Worm (Caenorhabditis elegans) whole organism, late embryonic: ENCODE results near the gene dmsr-3.
A peak's percentile ranks its signal among the peaks of the same experiment; 100 is the strongest.

Source experiments
- F13H6.1 ChIP-seq: sonication (generic microtip); optimal IDR thresholded peaks from 2 replicates; lab custom pipeline; 2016; ENCODE audit warnings: missing genetic modification characterization, missing compliant biosample characterization
- K09A11.1 ChIP-seq: sonication (generic microtip); optimal IDR thresholded peaks from 2 replicates; lab custom pipeline; 2017; ENCODE audit warnings: antibody characterized with exemption, mild to moderate bottlenecking, missing genetic modification characterization, missing compliant biosample characterization; ENCODE audit not compliant: insufficient read depth
- Y22D7AL.16 ChIP-seq: sonication (generic microtip); optimal IDR thresholded peaks from 2 replicates; lab custom pipeline; 2016; ENCODE audit warnings: missing genetic modification characterization, missing compliant biosample characterization
- ceh-14 ChIP-seq: sonication (generic microtip); optimal IDR thresholded peaks from 2 replicates; lab custom pipeline; 2016; ENCODE audit warnings: missing genotype, missing genetic modification characterization, missing compliant biosample characterization
- ceh-18 ChIP-seq: sonication (generic microtip); optimal IDR thresholded peaks from 2 replicates; lab custom pipeline; 2016; ENCODE audit warnings: missing genetic modification characterization, missing compliant biosample characterization
- ceh-19 ChIP-seq: fragments of 200-800 bp; sonication (Bioruptor generic); optimal IDR thresholded peaks from 2 replicates; lab custom pipeline; 2018; ENCODE audit warnings: mild to moderate bottlenecking, missing genetic modification characterization, missing compliant biosample characterization
- ceh-2 ChIP-seq: sonication (generic microtip); optimal IDR thresholded peaks from 2 replicates; lab custom pipeline; 2016; ENCODE audit warnings: missing genotype, missing genetic modification characterization, missing compliant biosample characterization
- ceh-30 ChIP-seq: fragments of 150-350 bp; optimal IDR thresholded peaks from 2 replicates; lab custom pipeline; 2014; ENCODE audit warnings: missing biosample characterization, missing genetic modification characterization
- ceh-31 ChIP-seq: sonication (generic microtip); optimal IDR thresholded peaks from 2 replicates; lab custom pipeline; 2016; ENCODE audit warnings: missing genetic modification characterization, missing compliant biosample characterization
- ceh-45 ChIP-seq: fragments of 200-800 bp; sonication (Bioruptor generic); IDR thresholded peaks from 2 replicates; pipeline ENCODE4 v1.3.6; 2022; ENCODE audit warnings: missing genetic modification reagents, missing genetic modification characterization, missing compliant biosample characterization
- ceh-48 ChIP-seq: sonication (generic microtip); optimal IDR thresholded peaks from 2 replicates; lab custom pipeline; 2016; ENCODE audit warnings: missing genetic modification characterization, inconsistent platforms, missing compliant biosample characterization
- ceh-6 ChIP-seq: fragments of 200-800 bp; sonication (Bioruptor generic); optimal IDR thresholded peaks from 2 replicates; lab custom pipeline; 2018; ENCODE audit warnings: mild to moderate bottlenecking, missing genetic modification characterization, missing compliant biosample characterization
- ceh-9 ChIP-seq: sonication (generic microtip); optimal IDR thresholded peaks from 2 replicates; lab custom pipeline; 2016; ENCODE audit warnings: mild to moderate bottlenecking, missing genetic modification characterization, inconsistent platforms, missing compliant biosample characterization
- che-1 ChIP-seq: sonication (generic microtip); optimal IDR thresholded peaks from 2 replicates; lab custom pipeline; 2016; ENCODE audit warnings: mild to moderate bottlenecking, missing genetic modification characterization, missing compliant biosample characterization
- ets-4 ChIP-seq: sonication (generic microtip); optimal IDR thresholded peaks from 2 replicates; lab custom pipeline; 2016; ENCODE audit warnings: missing genetic modification characterization, missing compliant biosample characterization
- eyg-1 ChIP-seq: sonication (generic microtip); optimal IDR thresholded peaks from 2 replicates; lab custom pipeline; 2016; ENCODE audit warnings: missing genotype, missing genetic modification characterization, missing compliant biosample characterization
- fax-1 ChIP-seq: sonication (generic microtip); optimal IDR thresholded peaks from 2 replicates; lab custom pipeline; 2016; ENCODE audit warnings: missing genotype, missing genetic modification characterization, missing compliant biosample characterization
- fkh-10 ChIP-seq: fragments of 150-350 bp; optimal IDR thresholded peaks from 2 replicates; lab custom pipeline; 2014; ENCODE audit warnings: missing biosample characterization, missing genetic modification reagents, missing genetic modification characterization
- fkh-6 ChIP-seq: sonication (generic microtip); optimal IDR thresholded peaks from 2 replicates; lab custom pipeline; 2016; ENCODE audit warnings: missing genetic modification characterization, missing compliant biosample characterization
- gmeb-2 ChIP-seq: sonication (generic microtip); optimal IDR thresholded peaks from 2 replicates; lab custom pipeline; 2016; ENCODE audit warnings: missing genetic modification characterization, inconsistent platforms, missing compliant biosample characterization
- hlh-30 ChIP-seq: sonication (generic microtip); optimal IDR thresholded peaks from 2 replicates; lab custom pipeline; 2017; ENCODE audit warnings: antibody characterized with exemption, missing genetic modification characterization, missing compliant biosample characterization; ENCODE audit not compliant: insufficient read depth
- hlh-6 ChIP-seq: sonication (generic microtip); optimal IDR thresholded peaks from 2 replicates; lab custom pipeline; 2016; ENCODE audit warnings: missing genotype, missing genetic modification characterization, missing compliant biosample characterization
- hlh-8 ChIP-seq: sonication (generic microtip); optimal IDR thresholded peaks from 2 replicates; lab custom pipeline; 2016; ENCODE audit warnings: missing genotype, missing genetic modification characterization, missing compliant biosample characterization
- lim-6 ChIP-seq: sonication (generic microtip); optimal IDR thresholded peaks from 2 replicates; lab custom pipeline; 2016; ENCODE audit warnings: missing genetic modification characterization, missing compliant biosample characterization
- lin-11 ChIP-seq: fragments of 200-800 bp; sonication (Bioruptor generic); optimal IDR thresholded peaks from 2 replicates; lab custom pipeline; 2018; ENCODE audit warnings: mild to moderate bottlenecking, missing genetic modification characterization, missing compliant biosample characterization
- madf-2 ChIP-seq: sonication (generic microtip); optimal IDR thresholded peaks from 2 replicates; lab custom pipeline; 2017; ENCODE audit warnings: missing genetic modification characterization, missing compliant biosample characterization
- nhr-11 ChIP-seq: fragments of 150-350 bp; optimal IDR thresholded peaks from 2 replicates; lab custom pipeline; 2014; ENCODE audit warnings: missing biosample characterization, missing genetic modification characterization
- nhr-232 ChIP-seq: sonication (generic microtip); optimal IDR thresholded peaks from 2 replicates; lab custom pipeline; 2016; ENCODE audit warnings: missing genetic modification characterization, missing compliant biosample characterization
- pag-3 ChIP-seq: sonication (generic microtip); optimal IDR thresholded peaks from 2 replicates; lab custom pipeline; 2016; ENCODE audit warnings: missing compliant biosample characterization, missing genetic modification characterization, borderline replicate concordance
- pax-1 ChIP-seq: fragments of 150-350 bp; optimal IDR thresholded peaks from 2 replicates; lab custom pipeline; 2014; ENCODE audit warnings: missing biosample characterization, missing genetic modification characterization
- pha-4 ChIP-seq: fragments of 150-350 bp; optimal IDR thresholded peaks from 2 replicates; lab custom pipeline; 2018; ENCODE audit warnings: missing biosample characterization, missing genetic modification reagents, missing genetic modification characterization
- pqm-1 ChIP-seq: sonication (generic microtip); optimal IDR thresholded peaks from 2 replicates; lab custom pipeline; 2016; ENCODE audit warnings: missing genetic modification characterization, missing compliant biosample characterization
- ref-2 ChIP-seq: sonication (generic microtip); optimal IDR thresholded peaks from 2 replicates; lab custom pipeline; 2016; ENCODE audit warnings: missing genetic modification characterization, missing compliant biosample characterization
- sox-4 ChIP-seq: sonication (generic microtip); optimal IDR thresholded peaks from 2 replicates; lab custom pipeline; 2017; ENCODE audit warnings: mild to moderate bottlenecking, missing genetic modification characterization, inconsistent platforms, missing compliant biosample characterization
- tbx-7 ChIP-seq: sonication (generic microtip); optimal IDR thresholded peaks from 2 replicates; lab custom pipeline; 2016; ENCODE audit warnings: missing genotype, missing genetic modification characterization, missing compliant biosample characterization
- ttx-3 ChIP-seq: sonication (generic microtip); optimal IDR thresholded peaks from 2 replicates; lab custom pipeline; 2016; ENCODE audit warnings: missing genetic modification reagents, missing genetic modification characterization, missing compliant biosample characterization
- unc-3 ChIP-seq, 2 experiments: fragments of 200-800 bp in 1 of 2; sonication (Bioruptor generic) in 1 of 2; sonication (generic microtip) in 1 of 2; conservative IDR thresholded peaks in 1 of 2; optimal IDR thresholded peaks in 1 of 2; 2 replicates each; pipeline versions ENCODE4 v1.3.6 to Lab custom; 2016 to 2022; ENCODE audit warnings: missing compliant biosample characterization in 2 of 2, missing genetic modification characterization in 2 of 2, missing genetic modification reagents in 1 of 2
- unc-42 ChIP-seq: sonication (generic microtip); optimal IDR thresholded peaks from 2 replicates; lab custom pipeline; 2016; ENCODE audit warnings: missing genotype, missing genetic modification characterization, missing compliant biosample characterization
- unc-86 ChIP-seq: sonication (generic microtip); optimal IDR thresholded peaks from 2 replicates; lab custom pipeline; 2016; ENCODE audit warnings: missing genetic modification characterization, missing compliant biosample characterization
- zip-5 ChIP-seq: sonication (generic microtip); optimal IDR thresholded peaks from 2 replicates; lab custom pipeline; 2016; ENCODE audit warnings: missing genetic modification characterization, missing compliant biosample characterization

The dmsr-3 gene

DNA sequence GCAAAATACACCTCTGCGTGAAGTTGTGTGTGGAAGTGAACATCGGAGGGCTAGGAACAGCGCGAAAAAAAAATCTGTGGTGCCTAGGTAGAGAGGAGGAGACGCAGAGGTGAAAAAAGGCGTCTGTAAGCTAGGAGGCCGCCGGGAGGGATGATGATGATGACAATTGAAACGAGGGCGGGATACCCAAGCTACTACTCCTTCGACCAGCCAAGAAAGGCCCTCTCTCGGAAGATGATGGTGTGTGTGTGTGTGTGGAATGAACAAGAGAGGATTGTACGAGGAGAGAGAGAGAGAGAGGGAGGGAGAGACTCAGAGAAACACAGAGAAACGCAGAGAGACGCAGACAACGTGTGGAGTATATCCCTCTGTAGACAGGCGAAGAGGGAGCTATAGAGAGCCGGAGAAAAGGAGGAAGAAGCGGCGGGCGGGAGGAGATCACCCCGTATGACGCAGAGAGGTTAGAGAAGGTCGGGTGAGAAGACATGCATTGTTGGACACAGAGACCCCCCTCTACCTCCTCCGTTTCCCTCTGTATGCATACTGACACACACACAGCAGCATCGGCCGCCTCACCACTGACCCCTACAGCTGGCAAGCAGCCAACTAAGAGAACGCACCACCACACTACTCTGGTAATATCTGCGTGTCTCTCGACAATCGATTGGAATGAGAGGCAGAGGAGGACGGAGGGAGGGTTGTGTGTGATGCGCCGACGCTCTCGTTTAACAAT, 20.9 kb downstream of the dmsr-3 start (continued):
- TF ChIP-seq gmeb-2 (tag; lab: Kevin White, UChicago) (peak; percentile 15), nhr-232 (tag; lab: Kevin White, UChicago) (no peak), nhr-11 (no peak), lim-6 (no peak), fkh-6 (tag; lab: Kevin White, UChicago) (no peak), sox-4 (peak; percentile 12), unc-86 (tag; lab: Kevin White, UChicago) (peak; percentile 43), K09A11.1 (tag; lab: Kevin White, UChicago) (peak; percentile 50), lin-11 (tag; lab: Kevin White, UChicago) (peak; percentile 19), ceh-14 (tag; lab: Kevin White, UChicago) (peak; percentile 71), fkh-10 (GFP tag; lab: Kevin White, UChicago) (no peak), F13H6.1 (tag; lab: Kevin White, UChicago) (peak; percentile 73), madf-2 (tag; lab: Kevin White, UChicago) (peak; percentile 75), pqm-1 (tag; lab: Kevin White, UChicago) (no peak), ceh-45 (GFP tag; lab: Robert Waterston, UW) (no peak), che-1 (tag; lab: Kevin White, UChicago) (no peak), pax-1 (tag; lab: Kevin White, UChicago) (no peak), zip-5 (tag; lab: Kevin White, UChicago) (no peak)

DNA sequence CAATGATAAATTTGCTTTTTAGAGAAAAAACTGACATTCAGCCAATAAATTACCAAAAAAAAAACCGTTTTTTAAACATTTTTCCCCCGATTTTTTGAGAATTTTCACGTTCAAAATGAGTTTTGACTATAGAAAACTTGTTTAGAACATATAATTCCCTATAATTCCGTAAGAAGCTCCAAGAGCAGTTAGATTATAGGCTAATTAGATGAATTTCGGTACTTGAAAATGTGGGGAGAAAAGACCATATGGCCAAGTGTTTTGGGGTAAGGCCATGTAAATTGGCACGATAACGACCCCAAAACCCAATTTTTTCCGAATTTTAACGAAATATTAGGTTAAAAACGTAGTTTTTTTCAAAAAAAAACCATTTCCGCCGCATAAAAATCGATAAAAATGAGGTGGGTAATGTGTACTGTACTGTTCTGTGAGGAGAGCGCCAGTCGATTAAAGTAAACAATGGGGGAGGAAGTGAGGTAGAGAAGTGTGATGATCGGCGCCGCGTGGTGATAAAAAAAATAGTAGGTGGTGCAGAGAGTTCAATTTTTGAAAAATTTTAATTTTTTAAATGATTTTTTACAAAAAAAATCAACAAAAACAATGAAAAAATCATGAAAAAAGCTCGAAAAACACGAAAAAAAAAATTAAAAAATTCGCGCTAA, 22.8 kb downstream of the dmsr-3 start:
- no peak for TF ChIP-seq fax-1
- peak; percentile 52 for TF ChIP-seq unc-42
- TF ChIP-seq hlh-30 (tag; lab: Kevin White, UChicago): no peak
- no peak for TF ChIP-seq tbx-7 (tag; lab: Kevin White, UChicago)

DNA sequence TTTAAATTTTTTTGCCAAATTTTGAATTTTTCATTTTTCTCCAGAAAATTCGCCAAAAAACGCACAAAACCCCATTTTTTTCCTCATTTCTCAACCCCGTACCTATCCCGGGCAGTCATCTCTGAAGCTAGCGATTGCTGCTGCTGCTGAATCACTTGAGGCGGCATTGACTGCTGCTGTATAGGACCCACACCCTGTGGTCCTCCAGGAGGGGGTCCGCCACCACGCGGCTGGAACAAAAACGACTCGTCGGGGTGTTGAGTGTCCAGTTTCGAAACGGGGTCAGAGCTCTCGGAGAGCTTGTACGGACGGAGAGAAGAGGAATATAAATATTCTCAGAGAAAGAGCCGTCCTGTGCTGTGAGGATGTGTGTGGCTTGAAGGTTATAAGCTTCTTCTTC, 25.6 kb downstream of the dmsr-3 start, which contains the start of gene sam-10:
sam-10 (minus strand) TSS at position 167 of the 400 bp plus-strand sequence.
- TF ChIP-seq ceh-30 (tag; lab: Kevin White, UChicago): no peak
- TF ChIP-seq ceh-31: no peak
- no peak for TF ChIP-seq F13H6.1 (tag; lab: Kevin White, UChicago)
- TF ChIP-seq ets-4 (tag; lab: Kevin White, UChicago): no peak
- TF ChIP-seq pha-4 (tag; lab: Kevin White, UChicago): no peak
- no peak for TF ChIP-seq ceh-9
- TF ChIP-seq hlh-8 (tag; lab: Kevin White, UChicago): no peak
- TF ChIP-seq ceh-48 (tag; lab: Kevin White, UChicago): no peak
- TF ChIP-seq ceh-6: no peak
- no peak for TF ChIP-seq ref-2 (tag; lab: Kevin White, UChicago)
- TF ChIP-seq ceh-18 (tag; lab: Kevin White, UChicago): no peak
- no peak for TF ChIP-seq ttx-3
- TF ChIP-seq pag-3 (tag; lab: Kevin White, UChicago): no peak
- TF ChIP-seq ceh-19 (GFP tag; lab: Kevin White, UChicago): no peak
- TF ChIP-seq Y22D7AL.16: no peak
- TF ChIP-seq ceh-2: no peak
- no peak for TF ChIP-seq hlh-6
- TF ChIP-seq eyg-1: no peak
- no peak for TF ChIP-seq unc-3 (GFP tag; conservative IDR thresholded peaks at IDR 0.05; lab: Robert Waterston, UW)
- no peak for TF ChIP-seq unc-3 (tag; optimal IDR thresholded peaks at IDR 0.05; lab: Kevin White, UChicago)
- TF ChIP-seq fkh-10 (GFP tag; lab: Kevin White, UChicago): no peak
